Worm (Caenorhabditis elegans): ENCODE results near the gene C39D10.7.

- no peak for TF ChIP-seq unc-39 (tag; optimal IDR thresholded peaks at IDR 0.05)
- TF ChIP-seq ZK546.5 (tag; optimal IDR thresholded peaks at IDR 0.05): no peak
- no peak for TF ChIP-seq php-3 (GFP tag; IDR thresholded peaks at IDR 0.05)
Measured at ce11 chrX:7881307-7881706, 32.4 kb downstream of the C39D10.7 start.
